Worm (Caenorhabditis elegans) whole organism, L1 larva: ENCODE data around the gene F23H12.7.

ENCODE experiments used
- aha-1 ChIP-seq: fragments of 150-350 bp; optimal IDR thresholded peaks from 2 replicates; lab custom pipeline; 2014; ENCODE audit warnings: missing biosample characterization, missing genetic modification characterization
- lin-39 ChIP-seq: fragments of 150-350 bp; optimal IDR thresholded peaks from 2 replicates; lab custom pipeline; 2014; ENCODE audit warnings: missing biosample characterization, missing genetic modification reagents, missing genetic modification characterization
- nhr-11 ChIP-seq: fragments of 150-350 bp; optimal IDR thresholded peaks from 2 replicates; lab custom pipeline; 2014; ENCODE audit warnings: missing biosample characterization, missing genetic modification characterization
- nhr-12 ChIP-seq: sonication (generic microtip); optimal IDR thresholded peaks from 2 replicates; lab custom pipeline; 2017; ENCODE audit warnings: missing biosample characterization, missing genetic modification characterization
- nhr-237 ChIP-seq: fragments of 150-350 bp; optimal IDR thresholded peaks from 2 replicates; lab custom pipeline; 2014; ENCODE audit warnings: missing biosample characterization, missing genetic modification characterization
- nhr-77 ChIP-seq: fragments of 150-350 bp; optimal IDR thresholded peaks from 2 replicates; lab custom pipeline; 2014; ENCODE audit warnings: missing biosample characterization, missing genetic modification characterization
- unc-62 ChIP-seq: fragments of 150-350 bp; optimal IDR thresholded peaks from 2 replicates; lab custom pipeline; 2014; ENCODE audit warnings: missing biosample characterization, missing genetic modification reagents, missing genetic modification characterization
- zip-4 ChIP-seq: fragments of 200-800 bp; sonication (Bioruptor generic); optimal IDR thresholded peaks from 2 replicates; lab custom pipeline; 2018; ENCODE audit warnings: mild to moderate bottlenecking, missing genetic modification characterization, moderate library complexity, missing compliant biosample characterization

ce11 chrV:12352445-12352844 lies 19.0 kb upstream of the F23H12.7 start, which contains the start of gene sqt-3:
- TF ChIP-seq nhr-77 (tag; lab: Kevin White, UChicago) (no peak), nhr-12 (tag; lab: Kevin White, UChicago) (no peak), zip-4 (GFP tag; lab: Kevin White, UChicago) (no peak), aha-1 (no peak), unc-62 (no peak), nhr-237 (tag; lab: Kevin White, UChicago) (no peak), lin-39 (tag; lab: Kevin White, UChicago) (no peak), nhr-11 (no peak)
